Fruit fly (Drosophila melanogaster) whole organism, embryonic: ENCODE results near the gene CG3546.

Experiments
- ATbp ChIP-seq: fragments of 200-800 bp; sonication (Bioruptor generic); optimal IDR thresholded peaks from 2 replicates; lab custom pipeline; 2017; ENCODE audit warnings: missing biosample characterization, mild to moderate bottlenecking, missing genetic modification characterization, missing genetic modification reagents
- CG10366 ChIP-seq: fragments of 200-800 bp; sonication (Bioruptor generic); IDR thresholded peaks from 2 replicates; pipeline ENCODE4 v1.3.6; 2022; ENCODE audit warnings: missing biosample characterization, missing genetic modification characterization
- CG11398 ChIP-seq: fragments of 200-800 bp; sonication (Bioruptor generic); optimal IDR thresholded peaks from 2 replicates; lab custom pipeline; 2016; ENCODE audit warnings: missing biosample characterization, missing genetic modification characterization
- CG12104 ChIP-seq: fragments of 200-800 bp; sonication (Bioruptor generic); optimal IDR thresholded peaks from 3 replicates; lab custom pipeline; 2016; ENCODE audit warnings: missing biosample characterization, missing genetic modification characterization
- CG12236 ChIP-seq: fragments of 200-800 bp; sonication (Bioruptor generic); optimal IDR thresholded peaks from 2 replicates; lab custom pipeline; 2016; ENCODE audit warnings: missing biosample characterization, missing genetic modification characterization
- CG12299 ChIP-seq: fragments of 200-800 bp; sonication (Bioruptor generic); optimal IDR thresholded peaks from 2 replicates; lab custom pipeline; 2018; ENCODE audit warnings: missing biosample characterization, mild to moderate bottlenecking, missing genetic modification characterization
- CG13287 ChIP-seq: fragments of 200-800 bp; sonication (Bioruptor generic); IDR thresholded peaks from 2 replicates; pipeline ENCODE4 v1.3.6; 2022; ENCODE audit warnings: missing biosample characterization, missing genetic modification characterization; ENCODE audit not compliant: partially characterized antibody
- CG13894 ChIP-seq: fragments of 200-800 bp; sonication (Bioruptor generic); optimal IDR thresholded peaks from 3 replicates; lab custom pipeline; 2018; ENCODE audit warnings: missing biosample characterization, mild to moderate bottlenecking, missing genetic modification characterization, moderate library complexity
- CG18476 ChIP-seq: fragments of 200-800 bp; sonication (Bioruptor generic); optimal IDR thresholded peaks from 2 replicates; lab custom pipeline; 2016; ENCODE audit warnings: missing biosample characterization, mild to moderate bottlenecking, missing genetic modification characterization
- CG18599 ChIP-seq: fragments of 200-800 bp; sonication (Bioruptor generic); optimal IDR thresholded peaks from 3 replicates; lab custom pipeline; 2017; ENCODE audit warnings: missing biosample characterization, missing genetic modification characterization, mild to moderate bottlenecking, moderate library complexity, missing genetic modification reagents
- CG6175 ChIP-seq: fragments of 200-800 bp; sonication (Bioruptor generic); IDR thresholded peaks from 3 replicates; pipeline ENCODE4 v1.3.6; 2022; ENCODE audit warnings: missing biosample characterization, missing genetic modification characterization
- CG7556 ChIP-seq: fragments of 200-800 bp; sonication (Bioruptor generic); optimal IDR thresholded peaks from 2 replicates; lab custom pipeline; 2017; ENCODE audit warnings: missing biosample characterization, mild to moderate bottlenecking, missing genetic modification characterization
- CG8924 ChIP-seq: fragments of 200-800 bp; optimal IDR thresholded peaks from 3 replicates; lab custom pipeline; 2019; ENCODE audit warnings: missing biosample characterization, mild to moderate bottlenecking, missing genetic modification characterization, moderate library complexity
- CG9437 ChIP-seq: fragments of 200-800 bp; sonication (Bioruptor generic); optimal IDR thresholded peaks from 2 replicates; lab custom pipeline; 2018; ENCODE audit warnings: missing biosample characterization, mild to moderate bottlenecking, missing genetic modification characterization
- D19A ChIP-seq: fragments of 200-800 bp; optimal IDR thresholded peaks from 3 replicates; lab custom pipeline; 2019; ENCODE audit warnings: missing biosample characterization, mild to moderate bottlenecking, missing genetic modification characterization, moderate library complexity
- Dref ChIP-seq: fragments of 200-800 bp; sonication (Bioruptor generic); IDR thresholded peaks from 2 replicates; pipeline ENCODE4 v1.3.6; 2022; ENCODE audit warnings: missing biosample characterization, missing genetic modification characterization
- E2f1 ChIP-seq: fragments of 200-800 bp; sonication (Bioruptor generic); IDR thresholded peaks from 2 replicates; pipeline ENCODE4 v1.3.6; 2022; ENCODE audit warnings: missing biosample characterization, missing genetic modification characterization
- Elba2 ChIP-seq: fragments of 200-800 bp; sonication (Bioruptor generic); optimal IDR thresholded peaks from 3 replicates; lab custom pipeline; 2016; ENCODE audit warnings: missing biosample characterization, missing genetic modification characterization
- HLH3B ChIP-seq: fragments of 200-800 bp; sonication (Bioruptor generic); IDR thresholded peaks from 2 replicates; pipeline ENCODE4 v1.3.6; 2022; ENCODE audit warnings: missing biosample characterization, missing genetic modification characterization
- MBD-R2 ChIP-seq: fragments of 200-800 bp; sonication (Bioruptor generic); IDR thresholded peaks from 2 replicates; pipeline ENCODE4 v1.3.6; 2022; ENCODE audit warnings: missing biosample characterization, missing genetic modification characterization
- Med ChIP-seq: fragments of 200-800 bp; sonication (Bioruptor generic); peaks from one replicate; lab custom pipeline; 2016; ENCODE audit warnings: missing biosample characterization, missing genetic modification characterization, mild to moderate bottlenecking, inconsistent platforms, moderate library complexity
- Neu2 ChIP-seq: fragments of 200-800 bp; sonication (Bioruptor generic); optimal IDR thresholded peaks from 3 replicates; lab custom pipeline; 2016; ENCODE audit warnings: missing biosample characterization, missing genetic modification characterization, borderline replicate concordance
- Nf-YA ChIP-seq: fragments of 200-800 bp; sonication (Bioruptor generic); IDR thresholded peaks from 2 replicates; pipeline ENCODE4 v1.3.6; 2022; ENCODE audit warnings: missing biosample characterization, missing genetic modification characterization
- Nf-YB ChIP-seq: fragments of 200-800 bp; sonication (Bioruptor generic); optimal IDR thresholded peaks from 3 replicates; lab custom pipeline; 2019; ENCODE audit warnings: missing biosample characterization, mild to moderate bottlenecking, missing genetic modification characterization, moderate library complexity
- Oaz ChIP-seq: fragments of 200-800 bp; sonication (Bioruptor generic); IDR thresholded peaks from 2 replicates; pipeline ENCODE4 v1.3.6; 2022; ENCODE audit warnings: missing biosample characterization, missing genetic modification characterization
- Pdp1 ChIP-seq, 2 experiments: fragments of 200-800 bp; sonication (Bioruptor generic); optimal IDR thresholded peaks; 3 replicates each; lab custom pipeline; 2016; ENCODE audit warnings: missing biosample characterization in 2 of 2, missing genetic modification characterization in 2 of 2, mild to moderate bottlenecking in 1 of 2, moderate library complexity in 1 of 2
- Poxn ChIP-seq: fragments of 200-800 bp; sonication (Bioruptor generic); IDR thresholded peaks from 2 replicates; pipeline ENCODE4 v1.3.6; 2022; ENCODE audit warnings: missing biosample characterization, missing genetic modification characterization
- TFAM ChIP-seq: fragments of 200-800 bp; sonication (Bioruptor generic); optimal IDR thresholded peaks from 2 replicates; lab custom pipeline; 2017; ENCODE audit warnings: missing biosample characterization, missing genetic modification characterization, inconsistent platforms
- Xbp1 ChIP-seq: fragments of 200-800 bp; sonication (Bioruptor generic); optimal IDR thresholded peaks from 3 replicates; lab custom pipeline; 2016; ENCODE audit warnings: missing biosample characterization, mild to moderate bottlenecking, missing genetic modification characterization
- ara ChIP-seq: fragments of 200-800 bp; sonication (Bioruptor generic); IDR thresholded peaks from 2 replicates; pipeline ENCODE4 v1.3.6; 2022; ENCODE audit warnings: missing biosample characterization, missing genetic modification characterization
- br ChIP-seq: fragments of >200 bp; optimal IDR thresholded peaks from 2 replicates; lab custom pipeline; 2017
- fd102C ChIP-seq: fragments of 200-800 bp; sonication (Bioruptor generic); optimal IDR thresholded peaks from 2 replicates; lab custom pipeline; 2018; ENCODE audit warnings: missing biosample characterization, mild to moderate bottlenecking, missing genetic modification characterization, moderate library complexity
- fd96Cb ChIP-seq: fragments of 200-800 bp; sonication (Bioruptor generic); optimal IDR thresholded peaks from 2 replicates; lab custom pipeline; 2018; ENCODE audit warnings: missing biosample characterization, mild to moderate bottlenecking, missing genetic modification characterization, moderate library complexity
- ftz-f1 ChIP-seq: fragments of 200-800 bp; sonication (Bioruptor generic); optimal IDR thresholded peaks from 2 replicates; lab custom pipeline; 2016; ENCODE audit warnings: missing biosample characterization, missing genetic modification characterization
- kah ChIP-seq: fragments of 200-800 bp; sonication (Bioruptor generic); optimal IDR thresholded peaks from 2 replicates; lab custom pipeline; 2018; ENCODE audit warnings: missing biosample characterization, mild to moderate bottlenecking, missing genetic modification characterization
- klu ChIP-seq: fragments of 200-800 bp; sonication (Bioruptor generic); IDR thresholded peaks from 2 replicates; pipeline ENCODE4 v1.3.6; 2022; ENCODE audit warnings: missing biosample characterization, missing genetic modification characterization
- mld ChIP-seq: fragments of 200-800 bp; sonication (Bioruptor generic); IDR thresholded peaks from 3 replicates; pipeline ENCODE4 v1.3.6; 2022; ENCODE audit warnings: missing biosample characterization, missing genetic modification characterization; ENCODE audit not compliant: partially characterized antibody
- nerfin-2 ChIP-seq: fragments of 200-800 bp; sonication (Bioruptor generic); IDR thresholded peaks from 2 replicates; pipeline ENCODE4 v1.3.6; 2022; ENCODE audit warnings: missing biosample characterization, missing genetic modification characterization; ENCODE audit not compliant: partially characterized antibody
- nmo ChIP-seq: fragments of 200-800 bp; sonication (Bioruptor generic); optimal IDR thresholded peaks from 2 replicates; lab custom pipeline; 2018; ENCODE audit warnings: missing biosample characterization, mild to moderate bottlenecking, missing genetic modification characterization, moderate library complexity
- pan ChIP-seq, 4 experiments: fragments of >200 bp in 3 of 4; fragments of 200-800 bp in 1 of 4; sonication (Bioruptor generic) in 1 of 4; optimal IDR thresholded peaks in 3 of 4; IDR thresholded peaks in 1 of 4; 2 replicates each; pipeline versions ENCODE4 v1.3.6 to Lab custom; 2017 to 2022; ENCODE audit warnings: missing biosample characterization in 2 of 4, missing genetic modification characterization in 2 of 4, mixed read lengths in 1 of 4
- sens ChIP-seq: fragments of 200-800 bp; sonication (Bioruptor generic); peaks from one replicate; lab custom pipeline; 2016; ENCODE audit warnings: missing biosample characterization, missing genetic modification characterization
- slou ChIP-seq: fragments of 200-800 bp; sonication (Bioruptor generic); optimal IDR thresholded peaks from 3 replicates; lab custom pipeline; 2016; ENCODE audit warnings: missing biosample characterization, missing genetic modification characterization
- tna ChIP-seq: fragments of 200-800 bp; sonication (Bioruptor generic); IDR thresholded peaks from 2 replicates; pipeline ENCODE4 v1.3.6; 2022; ENCODE audit warnings: missing biosample characterization, missing genetic modification characterization; ENCODE audit not compliant: partially characterized antibody
- toy ChIP-seq: fragments of 200-800 bp; sonication (Bioruptor generic); IDR thresholded peaks from 2 replicates; pipeline ENCODE4 v1.3.6; 2022; ENCODE audit warnings: missing biosample characterization, missing genetic modification characterization
- trem ChIP-seq: fragments of 200-800 bp; optimal IDR thresholded peaks from 3 replicates; lab custom pipeline; 2019; ENCODE audit warnings: missing biosample characterization, mild to moderate bottlenecking, missing genetic modification characterization, moderate library complexity
- tx ChIP-seq: fragments of 200-800 bp; sonication (Bioruptor generic); optimal IDR thresholded peaks from 2 replicates; lab custom pipeline; 2016; ENCODE audit warnings: missing biosample characterization, missing genetic modification characterization
- usp ChIP-seq: fragments of >200 bp; optimal IDR thresholded peaks from 2 replicates; lab custom pipeline; 2017; ENCODE audit warnings: missing biosample characterization, missing genetic modification characterization
- zfh1 ChIP-seq: fragments of 200-800 bp; sonication (Bioruptor generic); IDR thresholded peaks from 3 replicates; pipeline ENCODE4 v1.3.6; 2022; ENCODE audit warnings: missing biosample characterization, missing genetic modification characterization
- zfh2 ChIP-seq: fragments of 200-800 bp; sonication (Bioruptor generic); optimal IDR thresholded peaks from 2 replicates; lab custom pipeline; 2016; ENCODE audit warnings: missing biosample characterization, missing genetic modification characterization

Gene CG3546

DNA sequence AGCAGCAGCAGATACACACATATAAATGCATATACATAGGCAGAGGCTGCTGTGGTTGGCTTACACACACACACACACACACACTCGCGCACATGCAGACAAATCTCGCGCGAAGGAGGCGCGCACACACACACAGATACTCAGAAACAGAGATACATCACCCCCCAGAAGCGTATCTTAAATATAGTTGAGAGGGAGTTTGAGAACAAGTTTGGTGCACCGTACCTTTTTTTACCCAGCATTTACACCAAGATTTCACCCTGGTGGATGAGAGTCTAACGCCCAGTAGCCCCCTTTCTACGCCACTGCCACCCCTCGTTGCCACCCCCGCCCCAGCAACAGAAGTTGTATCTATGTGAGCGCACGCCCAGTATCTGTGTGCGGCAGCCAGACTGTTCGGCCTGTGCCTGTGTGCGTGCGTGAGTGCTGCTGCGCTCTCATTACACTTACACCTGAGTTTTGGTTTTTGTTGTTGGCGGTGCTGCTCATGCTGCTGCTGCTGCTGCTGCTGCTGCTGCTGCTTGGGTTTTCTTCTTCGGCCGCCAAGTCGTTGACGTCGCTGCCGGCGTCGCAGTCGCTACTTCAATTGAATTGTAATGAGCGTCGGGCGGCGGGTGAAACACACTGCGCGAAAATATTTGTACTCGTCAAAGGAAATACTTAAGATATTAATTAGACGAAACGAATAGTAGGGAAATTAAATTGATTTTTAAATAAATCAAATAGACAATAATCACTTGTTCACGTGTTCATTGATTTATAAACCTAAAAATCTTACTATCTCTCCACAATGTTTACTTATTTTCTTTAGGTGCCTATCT lies 32.3 kb downstream of the CG3546 start (continued):
- TF ChIP-seq CG12236 (GFP tag; lab: Kevin White, UChicago), result no peak
- peak; percentile 77 for TF ChIP-seq CG8924 (tag; lab: Kevin White, UChicago)
- TF ChIP-seq CG13287 (GFP tag; lab: Robert Waterston, UW), result peak; percentile 14; the same call in 1 of the 2 replicates
- peak; percentile 75 for TF ChIP-seq CG7556 (GFP tag; lab: Kevin White, UChicago)
- no peak for TF ChIP-seq nerfin-2
- TF ChIP-seq sens (GFP tag; lab: Kevin White, UChicago), result peak; percentile 89
- peak; percentile 82 for TF ChIP-seq CG6175 (GFP tag; lab: Robert Waterston, UW)
- TF ChIP-seq Neu2 (GFP tag; lab: Kevin White, UChicago), result no peak
- peak; percentile 56; the same call in 1 of the 2 replicates for TF ChIP-seq toy (GFP tag; lab: Robert Waterston, UW)
- TF ChIP-seq pan (optimal IDR thresholded peaks at IDR 0.05; lab: Kevin White, UChicago), result no peak
- peak in 1 of 2 experiments; percentile 93 for TF ChIP-seq pan (GFP tag; optimal IDR thresholded peaks at IDR 0.05 in 1 of 2, IDR thresholded peaks at IDR 0.05 in 1 of 2)
- TF ChIP-seq E2f1 (GFP tag; lab: Robert Waterston, UW), result peak; percentile 88
- TF ChIP-seq CG9437 (GFP tag; lab: Kevin White, UChicago), result peak; percentile 44
- TF ChIP-seq CG18599 (GFP tag; lab: Kevin White, UChicago), result peak; percentile 86
- no peak for TF ChIP-seq TFAM
- peak; percentile 85 for TF ChIP-seq Xbp1 (GFP tag; lab: Kevin White, UChicago)
- no peak for TF ChIP-seq CG18476 (GFP tag; lab: Kevin White, UChicago)
- peak; percentile 93 for TF ChIP-seq CG10366
- TF ChIP-seq Nf-YB, result peak; percentile 96
- peak; percentile 89 for TF ChIP-seq Nf-YA (GFP tag; lab: Robert Waterston, UW)
- no peak for TF ChIP-seq zfh2 (GFP tag; lab: Kevin White, UChicago)
- TF ChIP-seq br (lab: Kevin White, UChicago), result no peak
- peak; percentile 80 for TF ChIP-seq nmo (GFP tag; lab: Kevin White, UChicago)
- no peak for TF ChIP-seq CG12299 (tag; lab: Kevin White, UChicago)
- peak; percentile 94 for TF ChIP-seq Med (GFP tag; lab: Kevin White, UChicago)
- peak; percentile 82 for TF ChIP-seq ATbp (GFP tag; lab: Kevin White, UChicago)
- TF ChIP-seq CG13894, result peak; percentile 31
- no peak for TF ChIP-seq kah
- TF ChIP-seq Pdp1 (GFP tag; optimal IDR thresholded peaks at IDR 0.05; lab: Kevin White, UChicago), result peak; percentile 17 to 54
- TF ChIP-seq tx (GFP tag; lab: Kevin White, UChicago), result peak; percentile 51
- peak; percentile 25 for TF ChIP-seq Elba2
- peak; percentile 69 for TF ChIP-seq Oaz (GFP tag; lab: Robert Waterston, UW)
- TF ChIP-seq ftz-f1 (GFP tag; lab: Kevin White, UChicago), result no peak
- TF ChIP-seq tna, result no peak
- peak; percentile 27 for TF ChIP-seq fd102C
- peak; percentile 97 for TF ChIP-seq zfh1 (GFP tag; lab: Robert Waterston, UW)
- peak; percentile 95 for TF ChIP-seq ara (GFP tag; lab: Robert Waterston, UW)
- peak; percentile 30 for TF ChIP-seq slou
- no peak for TF ChIP-seq Dref (GFP tag; lab: Robert Waterston, UW)
- TF ChIP-seq trem (tag; lab: Kevin White, UChicago), result peak; percentile 15
- peak; percentile 74 for TF ChIP-seq MBD-R2 (GFP tag; lab: Robert Waterston, UW)
- no peak for TF ChIP-seq Poxn
- peak; percentile 91 for TF ChIP-seq HLH3B
- no peak for TF ChIP-seq CG11398 (GFP tag; lab: Kevin White, UChicago)
- TF ChIP-seq fd96Cb, result peak; percentile 82
- no peak for TF ChIP-seq usp (GFP tag; lab: Kevin White, UChicago)
- TF ChIP-seq mld (GFP tag; lab: Robert Waterston, UW), result no peak
- peak; percentile 78 for TF ChIP-seq klu
- TF ChIP-seq CG12104 (GFP tag; lab: Kevin White, UChicago), result peak; percentile 30
- TF ChIP-seq D19A (tag; lab: Kevin White, UChicago), result peak; percentile 56
